Worm (Caenorhabditis elegans): ENCODE results near the gene sri-26.
"Not testable (repeated sequence)": the region's sequence is repeated elsewhere in the genome, so short reads cannot be mapped to it uniquely, and the experiment has no call there.

sri-26 gene

ce11 chrV:15191971-15192370, 23.3 kb upstream of the sri-26 start:
- TF ChIP-seq flh-1 (GFP tag; optimal IDR thresholded peaks at IDR 0.05) (no peak), lin-32 (GFP tag; optimal IDR thresholded peaks at IDR 0.05) (no peak), lsy-2 (tag; optimal IDR thresholded peaks at IDR 0.05) (no peak), bed-3 (GFP tag; optimal IDR thresholded peaks at IDR 0.05) (no peak), ceh-43 (GFP tag; optimal IDR thresholded peaks at IDR 0.05) (no peak), mls-2 (tag; optimal IDR thresholded peaks at IDR 0.05) (no peak)

- TF ChIP-seq ztf-11 (tag; optimal IDR thresholded peaks at IDR 0.05) (no peak), lin-32 (GFP tag; optimal IDR thresholded peaks at IDR 0.05) (no peak), M03D4.4 (tag; optimal IDR thresholded peaks at IDR 0.05) (no peak), unc-39 (tag; optimal IDR thresholded peaks at IDR 0.05) (no peak), drap-1 (GFP tag; optimal IDR thresholded peaks at IDR 0.05) (no peak), nhr-2 (tag; optimal IDR thresholded peaks at IDR 0.05) (no peak), flh-1 (GFP tag; optimal IDR thresholded peaks at IDR 0.05) (no peak), sem-2 (GFP tag; optimal IDR thresholded peaks at IDR 0.05) (no peak), ces-1 (GFP tag; optimal IDR thresholded peaks at IDR 0.05) (no peak), lsy-2 (tag; optimal IDR thresholded peaks at IDR 0.05) (no peak), mep-1 (tag; optimal IDR thresholded peaks at IDR 0.05) (no peak), nhr-237 (tag; optimal IDR thresholded peaks at IDR 0.05) (no peak), sptf-1 (tag; optimal IDR thresholded peaks at IDR 0.05) (no peak), hlh-1 (tag; optimal IDR thresholded peaks at IDR 0.05) (no peak), mls-2 (tag; optimal IDR thresholded peaks at IDR 0.05) (no peak), mab-5 (tag; optimal IDR thresholded peaks at IDR 0.05) (no peak), cnd-1 (tag; optimal IDR thresholded peaks at IDR 0.05) (no peak)
These were observed 22.9 kb upstream of the sri-26 start, which contains the start of gene plc-2 for ce11 chrV:15192377-15192776. plc-2 (plus strand) TSS chrV:15192572.

DNA sequence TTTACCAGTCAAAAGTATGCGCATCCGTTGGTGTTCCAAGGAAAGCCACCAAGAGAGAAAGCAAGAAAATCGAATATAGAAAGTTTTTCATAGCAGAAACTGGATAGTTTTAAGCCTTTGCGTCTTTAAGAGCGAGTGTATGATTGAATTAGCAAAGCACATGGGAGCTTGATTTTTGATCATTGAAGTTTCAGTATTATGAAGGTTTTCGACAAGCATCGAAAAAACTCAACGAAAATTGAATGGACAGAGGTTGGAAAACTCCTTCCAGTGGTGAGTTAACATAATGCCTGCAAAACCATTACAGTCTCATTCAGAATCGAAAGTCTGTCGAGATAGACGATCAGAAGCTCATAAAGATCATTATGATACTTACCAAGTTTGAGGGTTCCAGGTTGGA, 21.4 kb upstream of the sri-26 start, which contains the start of gene Y75B12B.13:
TSS of gene Y75B12B.13 (minus strand) at position 101 of the 400 bp plus-strand sequence.
- TF ChIP-seq nhr-2 (tag; optimal IDR thresholded peaks at IDR 0.05) (no peak), ham-2 (GFP tag; optimal IDR thresholded peaks at IDR 0.05) (no peak), hlh-1 (tag; optimal IDR thresholded peaks at IDR 0.05) (no peak)

- TF ChIP-seq pha-4 (tag; optimal IDR thresholded peaks at IDR 0.05) = no peak
- no peak for TF ChIP-seq ceh-83 (GFP tag; optimal IDR thresholded peaks at IDR 0.05)
- no peak for TF ChIP-seq lin-32 (GFP tag; optimal IDR thresholded peaks at IDR 0.05)
- no peak for TF ChIP-seq flh-1 (GFP tag; optimal IDR thresholded peaks at IDR 0.05)
These were observed 17.3 kb upstream of the sri-26 start, which contains the start of gene srw-1 for ce11 chrV:15197955-15198354. srw-1 (plus strand) TSS chrV:15198255.

- TF ChIP-seq ztf-11 (tag; optimal IDR thresholded peaks at IDR 0.05) (no peak), mep-1 (tag; optimal IDR thresholded peaks at IDR 0.05) (no peak), nhr-28 (tag; optimal IDR thresholded peaks at IDR 0.05) (no peak), unc-62 (GFP tag; optimal IDR thresholded peaks at IDR 0.05) (no peak), flh-1 (GFP tag; optimal IDR thresholded peaks at IDR 0.05) (no peak), lin-32 (GFP tag; optimal IDR thresholded peaks at IDR 0.05) (no peak), tbx-8 (GFP tag; optimal IDR thresholded peaks at IDR 0.05) (no peak), ceh-83 (GFP tag; optimal IDR thresholded peaks at IDR 0.05) (no peak), elt-1 (tag; optimal IDR thresholded peaks at IDR 0.05; ENCODE audit: borderline replicate concordance, insufficient read depth) (no peak), hlh-1 (tag; optimal IDR thresholded peaks at IDR 0.05) (no peak)
These were observed 15.5 kb upstream of the sri-26 start, which contains the start of gene Y75B12B.10 for ce11 chrV:15199768-15200167. Y75B12B.10 (plus strand) TSS chrV:15200068.

ce11 chrV:15207681-15208080, 7.6 kb upstream of the sri-26 start, which contains the start of gene C41G6.12:
C41G6.12 (minus strand) TSS chrV:15207781.
- not testable (repeated sequence) for TF ChIP-seq lin-13, mab-5, lsy-2 (tag; optimal IDR thresholded peaks at IDR 0.05)

DNA sequence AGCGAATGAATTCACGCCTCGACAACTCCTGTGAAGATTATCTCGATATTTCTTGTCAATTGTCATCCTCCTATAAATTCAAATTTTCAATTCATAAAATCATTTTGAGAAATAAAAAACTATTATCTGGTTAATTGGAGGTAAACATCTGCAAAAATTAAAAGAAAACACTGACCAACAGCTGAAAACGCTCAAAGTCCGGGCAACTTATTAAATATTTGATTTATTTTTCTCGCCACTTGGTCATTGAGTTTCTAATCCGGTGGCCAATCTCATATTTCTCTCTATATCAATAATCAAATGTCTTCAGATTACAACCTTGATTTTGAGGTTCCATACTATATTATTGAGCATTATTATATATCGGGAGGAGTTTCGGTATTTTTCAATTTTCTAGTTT, 3.4 kb upstream of the sri-26 start, which contains the start of gene sri-24:
TSS of gene sri-24 (plus strand) at position 301 of the 400 bp plus-strand sequence.
- not testable (repeated sequence) for TF ChIP-seq lsy-2, sptf-1, ztf-11 (tag; optimal IDR thresholded peaks at IDR 0.05)
